Fruit fly (Drosophila melanogaster): ENCODE measurements around the gene CG13138.

DNA sequence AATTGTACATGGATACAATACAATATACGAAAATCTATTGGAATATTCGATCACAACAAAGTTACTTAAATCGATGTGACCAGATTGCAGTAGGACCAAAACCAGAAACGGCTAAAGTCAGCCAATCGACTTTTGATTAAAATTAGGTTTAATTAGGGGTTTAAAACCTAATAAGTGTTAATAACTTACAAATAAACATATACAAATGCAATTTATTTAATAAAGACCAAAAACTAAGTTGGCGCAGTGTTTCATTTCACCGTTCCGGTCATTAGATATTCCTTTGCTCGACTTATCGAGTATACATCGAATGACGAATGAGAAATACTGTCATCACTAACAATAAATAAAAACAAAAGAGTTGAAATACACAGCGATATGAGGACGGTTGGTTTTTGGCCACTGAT, 51.4 kb downstream of the CG13138 start, which contains the start of the genes bsk and CG31717:
- TF ChIP-seq spab (GFP tag; optimal IDR thresholded peaks at IDR 0.05) (no peak), CG6854 (GFP tag; optimal IDR thresholded peaks at IDR 0.05) (no peak), Sox102F (GFP tag; optimal IDR thresholded peaks at IDR 0.05) (no peak), dac (GFP tag; optimal IDR thresholded peaks at IDR 0.05) (no peak), pdm3 (GFP tag; optimal IDR thresholded peaks at IDR 0.05) (no peak), esn (GFP tag; optimal IDR thresholded peaks at IDR 0.05) (peak; percentile 6)
